Worm (Caenorhabditis elegans) whole organism, mixed stage, embryonic: ENCODE results near the gene srh-220.
"Not testable (repeated sequence)": the region's sequence is repeated elsewhere in the genome, so short reads cannot be mapped to it uniquely, and the experiment has no call there.

Experiments
- bed-3 ChIP-seq: fragments of 200-800 bp; sonication (Bioruptor generic); optimal IDR thresholded peaks from 3 replicates; lab custom pipeline; 2018; ENCODE audit warnings: mild to moderate bottlenecking, missing genetic modification characterization, moderate library complexity, missing compliant biosample characterization
- ceh-83 ChIP-seq: fragments of 200-800 bp; sonication (Bioruptor generic); optimal IDR thresholded peaks from 2 replicates; lab custom pipeline; 2018; ENCODE audit warnings: mild to moderate bottlenecking, missing genetic modification characterization, missing compliant biosample characterization
- elt-3 ChIP-seq: fragments of 150-350 bp; optimal IDR thresholded peaks from 2 replicates; lab custom pipeline; 2014; ENCODE audit warnings: missing biosample characterization, missing genetic modification characterization
- lin-13 ChIP-seq: fragments of 150-350 bp; optimal IDR thresholded peaks from 2 replicates; lab custom pipeline; 2014; ENCODE audit warnings: missing biosample characterization, missing genetic modification characterization
- mep-1 ChIP-seq: fragments of 150-350 bp; optimal IDR thresholded peaks from 2 replicates; lab custom pipeline; 2017; ENCODE audit warnings: missing biosample characterization, missing genetic modification reagents, missing genetic modification characterization, inconsistent platforms
- mls-2 ChIP-seq: sonication (generic microtip); optimal IDR thresholded peaks from 2 replicates; lab custom pipeline; 2016; ENCODE audit warnings: mild to moderate bottlenecking, missing genetic modification characterization, moderate library complexity, missing compliant biosample characterization
- nhr-2 ChIP-seq: fragments of 150-350 bp; optimal IDR thresholded peaks from 2 replicates; lab custom pipeline; 2014; ENCODE audit warnings: missing biosample characterization, missing genetic modification characterization
- nhr-28 ChIP-seq: fragments of 150-350 bp; optimal IDR thresholded peaks from 2 replicates; lab custom pipeline; 2014; ENCODE audit warnings: missing biosample characterization, missing genetic modification characterization
- pha-4 ChIP-seq: fragments of 150-350 bp; optimal IDR thresholded peaks from 2 replicates; lab custom pipeline; 2018; ENCODE audit warnings: missing biosample characterization, missing genetic modification reagents, missing genetic modification characterization
- snpc-4 ChIP-seq: fragments of 150-350 bp; optimal IDR thresholded peaks from 2 replicates; lab custom pipeline; 2014; ENCODE audit warnings: missing biosample characterization, missing genetic modification characterization
- zip-8 ChIP-seq: fragments of 150-350 bp; optimal IDR thresholded peaks from 2 replicates; lab custom pipeline; 2014; ENCODE audit warnings: missing biosample characterization, missing genetic modification characterization
- ztf-11 ChIP-seq: fragments of 150-350 bp; optimal IDR thresholded peaks from 2 replicates; lab custom pipeline; 2014; ENCODE audit warnings: missing biosample characterization, missing genetic modification characterization

DNA sequence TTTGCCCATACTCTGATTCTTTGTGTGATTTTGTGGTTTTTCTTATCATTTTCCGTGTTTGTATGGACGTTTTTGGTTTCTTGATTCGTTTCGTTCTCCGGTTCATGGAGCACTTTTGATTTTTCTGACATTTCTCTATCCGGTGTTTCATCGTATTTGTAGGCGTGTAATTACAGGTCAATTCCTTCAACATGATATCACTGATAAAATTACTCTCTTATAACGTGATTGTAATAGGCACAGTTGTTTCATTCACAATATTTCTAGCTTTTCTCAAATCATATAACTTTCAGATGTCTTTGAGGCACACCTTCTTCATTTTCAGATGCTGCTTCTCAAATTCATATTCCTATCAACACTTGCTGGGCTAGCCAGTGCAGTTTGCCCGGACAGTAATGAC, 45.4 kb downstream of the srh-220 start, which contains the start of gene clec-70:
- TF ChIP-seq nhr-28 (tag; lab: Kevin White, UChicago); pha-4 (tag; lab: Kevin White, UChicago); ztf-11 (tag; lab: Kevin White, UChicago); elt-3 (tag; lab: Kevin White, UChicago); snpc-4 (tag; lab: Kevin White, UChicago); ceh-83 (GFP tag; lab: Kevin White, UChicago); lin-13; bed-3 (GFP tag; lab: Kevin White, UChicago); mep-1 (tag; lab: Kevin White, UChicago); nhr-2 (tag; lab: Kevin White, UChicago); mls-2 (tag; lab: Kevin White, UChicago); zip-8 (tag; lab: Kevin White, UChicago): not testable (repeated sequence)
